Worm (Caenorhabditis elegans) whole organism, young adult: ENCODE results near the gene F02E11.3.
A peak's percentile ranks its signal among the peaks of the same experiment; 100 is the strongest.

ENCODE experiments used
- C17E4.6 ChIP-seq: fragments of 200-800 bp; sonication (Bioruptor generic); IDR thresholded peaks from 2 replicates; pipeline ENCODE4 v1.3.6; 2022; ENCODE audit warnings: missing genetic modification reagents, missing genetic modification characterization, missing compliant biosample characterization
- F22D6.2 ChIP-seq: sonication (generic microtip); optimal IDR thresholded peaks from 2 replicates; lab custom pipeline; 2016; ENCODE audit warnings: mild to moderate bottlenecking, missing genetic modification characterization, missing compliant biosample characterization
- F23B12.7 ChIP-seq: sonication (generic microtip); optimal IDR thresholded peaks from 2 replicates; lab custom pipeline; 2017; ENCODE audit warnings: missing genetic modification characterization, mild to moderate bottlenecking, missing compliant biosample characterization, antibody characterized with exemption, moderate library complexity; ENCODE audit not compliant: insufficient read depth
- K12H6.12 ChIP-seq: fragments of 200-800 bp; sonication (Bioruptor generic); optimal IDR thresholded peaks from 2 replicates; lab custom pipeline; 2018; ENCODE audit warnings: mild to moderate bottlenecking, missing genetic modification characterization, missing compliant biosample characterization
- Y53F4B.3 ChIP-seq: fragments of 200-800 bp; sonication (Bioruptor generic); IDR thresholded peaks from 2 replicates; pipeline ENCODE4 v1.3.6; 2022; ENCODE audit warnings: missing genetic modification reagents, missing genetic modification characterization, missing compliant biosample characterization
- Y53G8AR.9 ChIP-seq: fragments of 200-800 bp; sonication (Bioruptor generic); conservative IDR thresholded peaks from 2 replicates; pipeline ENCODE4 v1.3.6; 2022; ENCODE audit warnings: missing genetic modification reagents, missing genetic modification characterization, missing compliant biosample characterization
- aptf-3 ChIP-seq: fragments of 200-800 bp; sonication (Bioruptor generic); IDR thresholded peaks from 2 replicates; pipeline ENCODE4 v1.3.6; 2022; ENCODE audit warnings: missing genetic modification characterization, missing compliant biosample characterization
- attf-6 ChIP-seq: fragments of 200-800 bp; sonication (Bioruptor generic); IDR thresholded peaks from 2 replicates; pipeline ENCODE4 v1.3.6; 2022; ENCODE audit warnings: missing genetic modification reagents, missing genetic modification characterization, missing compliant biosample characterization
- bed-1 ChIP-seq: fragments of 200-800 bp; sonication (Bioruptor generic); IDR thresholded peaks from 2 replicates; pipeline ENCODE4 v1.3.6; 2022; ENCODE audit warnings: missing genetic modification reagents, missing genetic modification characterization, missing compliant biosample characterization
- bed-2 ChIP-seq: fragments of 200-800 bp; sonication (Bioruptor generic); IDR thresholded peaks from 2 replicates; pipeline ENCODE4 v1.3.6; 2022; ENCODE audit warnings: missing genetic modification reagents, missing genetic modification characterization, missing compliant biosample characterization
- cebp-1 ChIP-seq, 2 experiments: fragments of 200-800 bp in 1 of 2; sonication (Bioruptor generic) in 1 of 2; sonication (generic microtip) in 1 of 2; IDR thresholded peaks in 1 of 2; optimal IDR thresholded peaks in 1 of 2; 2 replicates each; pipeline versions ENCODE4 v1.3.6 to Lab custom; 2017 to 2022; ENCODE audit warnings: missing compliant biosample characterization in 2 of 2, missing genetic modification characterization in 2 of 2, mild to moderate bottlenecking in 1 of 2, missing genetic modification reagents in 1 of 2, moderate library complexity in 1 of 2
- ceh-100 ChIP-seq: fragments of 200-800 bp; sonication (Bioruptor generic); IDR thresholded peaks from 2 replicates; pipeline ENCODE4 v1.3.6; 2022; ENCODE audit warnings: missing genetic modification reagents, missing genetic modification characterization, missing compliant biosample characterization
- ceh-58 ChIP-seq: fragments of 200-800 bp; sonication (Bioruptor generic); IDR thresholded peaks from 2 replicates; pipeline ENCODE4 v1.3.6; 2022; ENCODE audit warnings: missing genetic modification characterization, missing compliant biosample characterization
- ceh-79 ChIP-seq: sonication (generic microtip); optimal IDR thresholded peaks from 2 replicates; lab custom pipeline; 2017; ENCODE audit warnings: mild to moderate bottlenecking, missing genetic modification characterization, missing compliant biosample characterization
- ceh-91 ChIP-seq: fragments of 200-800 bp; sonication (Bioruptor generic); IDR thresholded peaks from 2 replicates; pipeline ENCODE4 v1.3.6; 2022; ENCODE audit warnings: missing genetic modification reagents, missing genetic modification characterization, missing compliant biosample characterization
- dpff-1 ChIP-seq: sonication (generic microtip); optimal IDR thresholded peaks from 2 replicates; lab custom pipeline; 2017; ENCODE audit warnings: mild to moderate bottlenecking, missing genetic modification characterization, missing compliant biosample characterization
- egl-44 ChIP-seq: fragments of 200-800 bp; sonication (Bioruptor generic); IDR thresholded peaks from 2 replicates; pipeline ENCODE4 v1.3.6; 2022; ENCODE audit warnings: missing genetic modification reagents, missing genetic modification characterization, missing compliant biosample characterization
- ekl-4 ChIP-seq: fragments of 200-800 bp; sonication (Bioruptor generic); IDR thresholded peaks from 2 replicates; pipeline ENCODE4 v1.3.6; 2022; ENCODE audit warnings: missing genetic modification reagents, missing genetic modification characterization, missing compliant biosample characterization
- gei-17 ChIP-seq: fragments of 200-800 bp; sonication (Bioruptor generic); optimal IDR thresholded peaks from 2 replicates; lab custom pipeline; 2018; ENCODE audit warnings: mild to moderate bottlenecking, missing genetic modification characterization, missing compliant biosample characterization
- hmg-1.2 ChIP-seq: fragments of 200-800 bp; sonication (Bioruptor generic); IDR thresholded peaks from 2 replicates; pipeline ENCODE4 v1.3.6; 2022; ENCODE audit warnings: missing genetic modification reagents, missing genetic modification characterization, missing compliant biosample characterization
- hmg-20 ChIP-seq: fragments of 200-800 bp; sonication (Bioruptor generic); IDR thresholded peaks from 2 replicates; pipeline ENCODE4 v1.3.6; 2022; ENCODE audit warnings: missing genetic modification reagents, missing genetic modification characterization, missing compliant biosample characterization
- hrde-1 ChIP-seq: sonication (generic microtip); optimal IDR thresholded peaks from 2 replicates; lab custom pipeline; 2016; ENCODE audit warnings: missing genetic modification characterization, mild to moderate bottlenecking, missing compliant biosample characterization, moderate library complexity, missing genotype, missing genetic modification reagents, borderline replicate concordance
- lin-35 ChIP-seq, 3 experiments: fragments of 150-350 bp in 2 of 3; sonication (generic microtip) in 1 of 3; optimal IDR thresholded peaks; 2 replicates each; lab custom pipeline; 2014 to 2018; ENCODE audit warnings: missing biosample characterization in 3 of 3, missing genetic modification characterization in 3 of 3, missing genetic modification reagents in 3 of 3
- lsy-27 ChIP-seq: sonication (generic microtip); optimal IDR thresholded peaks from 2 replicates; lab custom pipeline; 2017; ENCODE audit warnings: missing genetic modification characterization, mild to moderate bottlenecking, missing compliant biosample characterization, antibody characterized with exemption, missing genotype, borderline replicate concordance; ENCODE audit not compliant: insufficient read depth
- madf-3 ChIP-seq: fragments of 200-800 bp; sonication (Bioruptor generic); IDR thresholded peaks from 2 replicates; pipeline ENCODE4 v1.3.6; 2022; ENCODE audit warnings: missing genetic modification reagents, missing genetic modification characterization, missing compliant biosample characterization
- madf-6 ChIP-seq: fragments of 200-800 bp; sonication (Bioruptor generic); IDR thresholded peaks from 2 replicates; pipeline ENCODE4 v1.3.6; 2022; ENCODE audit warnings: missing genetic modification reagents, missing genetic modification characterization, missing compliant biosample characterization
- nfyb-1 ChIP-seq: fragments of 200-800 bp; sonication (Bioruptor generic); IDR thresholded peaks from 2 replicates; pipeline ENCODE4 v1.3.6; 2022; ENCODE audit warnings: missing genetic modification reagents, missing genetic modification characterization, missing compliant biosample characterization
- nhr-179 ChIP-seq: sonication (generic microtip); optimal IDR thresholded peaks from 2 replicates; lab custom pipeline; 2016; ENCODE audit warnings: mild to moderate bottlenecking, missing genetic modification characterization, missing compliant biosample characterization
- nhr-80 ChIP-seq: sonication (generic microtip); optimal IDR thresholded peaks from 2 replicates; lab custom pipeline; 2016; ENCODE audit warnings: missing genetic modification characterization, missing compliant biosample characterization
- nhr-90 ChIP-seq: sonication (generic microtip); optimal IDR thresholded peaks from 2 replicates; lab custom pipeline; 2016; ENCODE audit warnings: missing genotype, mild to moderate bottlenecking, missing genetic modification characterization, missing compliant biosample characterization
- pbrm-1 ChIP-seq: fragments of 200-800 bp; sonication (Bioruptor generic); IDR thresholded peaks from 2 replicates; pipeline ENCODE4 v1.3.6; 2022; ENCODE audit warnings: missing genetic modification reagents, missing genetic modification characterization, missing compliant biosample characterization
- sdz-38 ChIP-seq: sonication (generic microtip); optimal IDR thresholded peaks from 2 replicates; lab custom pipeline; 2016; ENCODE audit warnings: missing genotype, missing genetic modification characterization, missing compliant biosample characterization
- snpc-4 ChIP-seq, 5 experiments: fragments of 150-350 bp in 1 of 5; sonication (generic microtip) in 4 of 5; optimal IDR thresholded peaks; 2 replicates each; lab custom pipeline; 2014 to 2018; ENCODE audit warnings: missing genetic modification characterization in 5 of 5, missing biosample characterization in 3 of 5, antibody characterized with exemption in 2 of 5, mild to moderate bottlenecking in 2 of 5, missing compliant biosample characterization in 2 of 5, missing genotype in 2 of 5, moderate library complexity in 2 of 5, missing genetic modification reagents in 1 of 5
- tbp1 ChIP-seq: fragments of 200-800 bp; sonication (Bioruptor generic); optimal IDR thresholded peaks from 2 replicates; lab custom pipeline; 2018; ENCODE audit warnings: mild to moderate bottlenecking, missing genetic modification characterization, missing compliant biosample characterization
- tlf-1 ChIP-seq: fragments of 200-800 bp; sonication (Bioruptor generic); optimal IDR thresholded peaks from 2 replicates; lab custom pipeline; 2018; ENCODE audit warnings: mild to moderate bottlenecking, missing genetic modification characterization, missing compliant biosample characterization
- unc-130 ChIP-seq: sonication (generic microtip); optimal IDR thresholded peaks from 2 replicates; lab custom pipeline; 2016; ENCODE audit warnings: missing genetic modification reagents, missing genetic modification characterization, missing compliant biosample characterization
- unc-62 ChIP-seq: fragments of 150-350 bp; optimal IDR thresholded peaks from 2 replicates; lab custom pipeline; 2014; ENCODE audit warnings: missing biosample characterization, missing genetic modification reagents, missing genetic modification characterization
- xnd-1 ChIP-seq: sonication (generic microtip); optimal IDR thresholded peaks from 2 replicates; lab custom pipeline; 2016; ENCODE audit warnings: missing genotype, missing genetic modification reagents, missing genetic modification characterization, missing compliant biosample characterization
- ztf-18 ChIP-seq: sonication (generic microtip); optimal IDR thresholded peaks from 2 replicates; lab custom pipeline; 2016; ENCODE audit warnings: missing genotype, mild to moderate bottlenecking, missing genetic modification characterization, missing compliant biosample characterization
- ztf-25 ChIP-seq: fragments of 200-800 bp; sonication (Bioruptor generic); IDR thresholded peaks from 2 replicates; pipeline ENCODE4 v1.3.6; 2022; ENCODE audit warnings: missing genetic modification reagents, missing genetic modification characterization, missing compliant biosample characterization
- ztf-26 ChIP-seq: sonication (generic microtip); optimal IDR thresholded peaks from 2 replicates; lab custom pipeline; 2017; ENCODE audit warnings: missing genetic modification characterization, missing compliant biosample characterization

The F02E11.3 gene

DNA sequence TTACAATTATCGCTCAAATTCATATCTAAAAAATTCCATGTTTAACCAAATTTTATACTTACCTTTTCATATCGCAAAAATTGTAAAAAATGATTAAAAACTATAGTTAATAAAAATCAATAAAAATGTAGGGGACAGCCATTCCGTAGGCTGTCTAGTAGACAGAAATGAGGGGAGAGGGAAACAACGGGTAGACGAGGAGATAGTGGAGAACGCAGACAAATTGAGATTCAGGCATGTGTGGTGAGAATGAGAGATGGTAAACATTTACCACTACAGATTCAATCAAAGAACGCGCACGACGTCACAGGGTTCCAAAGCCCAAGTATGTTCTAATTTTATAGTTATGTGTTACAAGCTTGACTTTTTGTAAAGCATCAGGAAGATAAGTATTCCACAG lies 28.8 kb upstream of the F02E11.3 start:
- TF ChIP-seq K12H6.12 (tag; lab: Kevin White, UChicago) (no peak), ekl-4 (GFP tag; lab: Robert Waterston, UW) (no peak), ceh-100 (GFP tag; lab: Robert Waterston, UW) (no peak), bed-2 (GFP tag; lab: Robert Waterston, UW) (no peak), sdz-38 (tag; lab: Kevin White, UChicago) (no peak), nhr-80 (tag; lab: Kevin White, UChicago) (peak; percentile 47), cebp-1 (GFP tag; IDR thresholded peaks at IDR 0.05; lab: Robert Waterston, UW) (no peak), cebp-1 (tag; optimal IDR thresholded peaks at IDR 0.05; lab: Kevin White, UChicago) (peak; percentile 42), pbrm-1 (GFP tag; lab: Robert Waterston, UW) (0 out of 2 replicates have a peak, but pooled peaks have one; percentile 35), madf-6 (GFP tag; lab: Robert Waterston, UW) (no peak), aptf-3 (GFP tag; lab: Robert Waterston, UW) (no peak), F23B12.7 (tag; lab: Kevin White, UChicago) (peak; percentile 53), egl-44 (GFP tag; lab: Robert Waterston, UW) (no peak), nfyb-1 (0 out of 2 replicates have a peak, but pooled peaks have one; percentile 33), hmg-1.2 (GFP tag; lab: Robert Waterston, UW) (0 out of 2 replicates have a peak, but pooled peaks have one; percentile 19)

DNA sequence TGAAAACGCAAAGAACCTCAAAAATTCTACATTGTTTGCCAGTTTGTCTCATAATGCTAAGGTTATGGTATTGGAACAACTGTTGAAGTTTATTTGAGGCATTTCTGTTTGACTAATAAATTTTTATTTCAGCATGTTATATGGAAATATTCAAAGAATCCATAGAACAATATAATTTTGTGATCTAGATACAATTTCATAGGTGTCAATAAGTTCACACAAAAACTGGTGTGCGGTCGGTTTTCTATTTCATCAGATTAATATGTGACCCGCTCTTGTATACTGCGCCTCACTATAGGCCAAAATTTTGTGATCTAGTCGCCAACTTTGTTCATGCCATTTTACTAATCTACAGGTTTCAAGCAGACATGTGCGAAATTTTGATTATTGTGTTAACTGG lies 24.6 kb upstream of the F02E11.3 start, which contains the start of gene btb-22:
Gene btb-22 (plus strand): TSS at position 301 of the 400 bp plus-strand sequence.
- TF ChIP-seq unc-62, result no peak
- no peak for TF ChIP-seq hrde-1 (tag; lab: Kevin White, UChicago)
- no peak for TF ChIP-seq gei-17
- no peak for TF ChIP-seq attf-6 (GFP tag; lab: Robert Waterston, UW)
- TF ChIP-seq lin-35 (GFP tag; optimal IDR thresholded peaks at IDR 0.05; lab: Kevin White, UChicago), result no peak
- no peak for TF ChIP-seq ztf-25
- TF ChIP-seq ceh-91, result no peak
- TF ChIP-seq ekl-4 (GFP tag; lab: Robert Waterston, UW), result no peak
- no peak for TF ChIP-seq madf-3 (GFP tag; lab: Robert Waterston, UW)
- TF ChIP-seq Y53F4B.3 (GFP tag; lab: Robert Waterston, UW), result no peak
- TF ChIP-seq Y53G8AR.9 (GFP tag; lab: Robert Waterston, UW), result no peak
- no peak for TF ChIP-seq hmg-20 (GFP tag; lab: Robert Waterston, UW)
- TF ChIP-seq tlf-1 (GFP tag; lab: Kevin White, UChicago), result no peak
- TF ChIP-seq C17E4.6, result no peak
- no peak for TF ChIP-seq ztf-18
- no peak for TF ChIP-seq tbp1 (GFP tag; lab: Kevin White, UChicago)
- TF ChIP-seq bed-1 (GFP tag; lab: Robert Waterston, UW), result no peak
- TF ChIP-seq, all 124 proteins: peak for 0

DNA sequence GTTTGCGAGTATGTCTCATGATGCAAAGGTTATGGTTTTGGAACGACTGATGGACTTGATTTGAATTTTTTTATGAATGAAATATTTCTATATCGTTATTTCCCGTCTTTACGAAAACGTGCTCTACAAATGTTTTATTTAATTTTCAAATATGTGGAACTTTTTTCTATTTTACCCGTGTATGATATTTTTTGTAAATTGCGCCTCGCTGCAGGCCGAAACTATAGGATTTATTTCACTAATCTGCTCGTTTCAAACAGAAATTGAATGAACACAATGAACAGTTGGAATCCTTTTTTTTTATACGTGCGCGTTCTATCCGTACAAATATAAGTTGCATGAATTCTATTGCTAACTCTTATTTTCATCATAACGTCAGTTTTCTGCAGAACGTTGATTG lies 23.1 kb upstream of the F02E11.3 start, which contains the start of gene btb-18:
Gene btb-18 (plus strand): TSS at position 301 of the 400 bp plus-strand sequence.
- no peak for TF ChIP-seq ztf-26 (tag; lab: Kevin White, UChicago)
- no peak for TF ChIP-seq dpff-1 (tag; lab: Kevin White, UChicago)
- no peak for TF ChIP-seq lin-35 (GFP tag; optimal IDR thresholded peaks at IDR 0.05; lab: Kevin White, UChicago)
- no peak for TF ChIP-seq xnd-1 (tag; lab: Kevin White, UChicago)
- TF ChIP-seq ztf-18, result no peak
- TF ChIP-seq F23B12.7 (tag; lab: Kevin White, UChicago), result no peak
- TF ChIP-seq F22D6.2 (tag; lab: Kevin White, UChicago), result no peak
- no peak for TF ChIP-seq ceh-79 (tag; lab: Kevin White, UChicago)
- TF ChIP-seq madf-3 (GFP tag; lab: Robert Waterston, UW), result no peak
- TF ChIP-seq nhr-179 (tag; lab: Kevin White, UChicago), result no peak
- TF ChIP-seq snpc-4 (GFP tag; optimal IDR thresholded peaks at IDR 0.05; lab: Kevin White, UChicago), result no peak
- no peak for TF ChIP-seq snpc-4 (tag; optimal IDR thresholded peaks at IDR 0.05; lab: Kevin White, UChicago)
- TF ChIP-seq lsy-27 (tag; lab: Kevin White, UChicago), result no peak
- no peak for TF ChIP-seq ceh-58
- no peak for TF ChIP-seq unc-130 (GFP tag; lab: Kevin White, UChicago)
- no peak for TF ChIP-seq nhr-90 (tag; lab: Kevin White, UChicago)
